Fruit fly (Drosophila melanogaster): ENCODE results near the gene Jig.

Gene Jig

dm6 chr3R:14597935-14598424, 37.2 kb downstream of the Jig start (continued):
- TF ChIP-seq Vsx1 (GFP tag; optimal IDR thresholded peaks at IDR 0.05): no peak
- no peak for TF ChIP-seq Atf-2 (GFP tag; optimal IDR thresholded peaks at IDR 0.05)
- no peak for TF ChIP-seq YL-1 (GFP tag; optimal IDR thresholded peaks at IDR 0.05)
- no peak for TF ChIP-seq CG17912 (GFP tag; optimal IDR thresholded peaks at IDR 0.05)
- TF ChIP-seq toy (GFP tag; IDR thresholded peaks at IDR 0.05): no peak
- TF ChIP-seq lab (GFP tag; optimal IDR thresholded peaks at IDR 0.05): peak; percentile 12
- TF ChIP-seq CG9437 (GFP tag; optimal IDR thresholded peaks at IDR 0.05): no peak
- TF ChIP-seq CG4617 (GFP tag; optimal IDR thresholded peaks at IDR 0.05; ENCODE audit: borderline replicate concordance): no peak
- TF ChIP-seq CG8359 (GFP tag; optimal IDR thresholded peaks at IDR 0.05; ENCODE audit: borderline replicate concordance): no peak
- no peak for TF ChIP-seq da (GFP tag; optimal IDR thresholded peaks at IDR 0.05)
- TF ChIP-seq psq (GFP tag; optimal IDR thresholded peaks at IDR 0.05): no peak
- TF ChIP-seq dati (GFP tag; IDR thresholded peaks at IDR 0.05): 0 out of 2 replicates have a peak, but pooled peaks have one; percentile 24
- TF ChIP-seq Hand (GFP tag; optimal IDR thresholded peaks at IDR 0.05): no peak
- TF ChIP-seq Ets97D (GFP tag; optimal IDR thresholded peaks at IDR 0.05): peak; percentile 32
- no peak for TF ChIP-seq Gsc (GFP tag; IDR thresholded peaks at IDR 0.05)
- no peak for TF ChIP-seq Fer1 (GFP tag; optimal IDR thresholded peaks at IDR 0.05)
- TF ChIP-seq Hr3 (GFP tag; optimal IDR thresholded peaks at IDR 0.05): no peak
- TF ChIP-seq kah (GFP tag; optimal IDR thresholded peaks at IDR 0.05): no peak
- no peak for TF ChIP-seq Sry-δ (GFP tag; optimal IDR thresholded peaks at IDR 0.05)
- TF ChIP-seq E2f2 (GFP tag; IDR thresholded peaks at IDR 0.05): 0 out of 2 replicates have a peak, but pooled peaks have one; percentile 11
- no peak for TF ChIP-seq pfk (GFP tag; optimal IDR thresholded peaks at IDR 0.05)
- no peak for TF ChIP-seq CG6791 (GFP tag; IDR thresholded peaks at IDR 0.05; ENCODE audit: partially characterized antibody)
- TF ChIP-seq corto (GFP tag; optimal IDR thresholded peaks at IDR 0.05): no peak
- no peak for TF ChIP-seq Mes4 (GFP tag; optimal IDR thresholded peaks at IDR 0.05)
- no peak for TF ChIP-seq luna (GFP tag; optimal IDR thresholded peaks at IDR 0.05)
- TF ChIP-seq CG11723 (GFP tag; optimal IDR thresholded peaks at IDR 0.05): no peak
- no peak for TF ChIP-seq CG14050 (GFP tag; IDR thresholded peaks at IDR 0.05)
- TF ChIP-seq ERR (GFP tag; optimal IDR thresholded peaks at IDR 0.05): no peak
- TF ChIP-seq slou (GFP tag; optimal IDR thresholded peaks at IDR 0.05): no peak
- TF ChIP-seq CG2889 (GFP tag; IDR thresholded peaks at IDR 0.05): no peak
- TF ChIP-seq CG12942 (GFP tag; optimal IDR thresholded peaks at IDR 0.05): no peak
- no peak for TF ChIP-seq CG9817 (tag; optimal IDR thresholded peaks at IDR 0.05)
- no peak for TF ChIP-seq caup (GFP tag; optimal IDR thresholded peaks at IDR 0.05; ENCODE audit: severe bottlenecking)
- no peak for TF ChIP-seq CG12155 (GFP tag; optimal IDR thresholded peaks at IDR 0.05)
- no peak for TF ChIP-seq Camta (GFP tag; optimal IDR thresholded peaks at IDR 0.05)
- TF ChIP-seq wek (GFP tag; optimal IDR thresholded peaks at IDR 0.05): no peak
- peak; percentile 33 for TF ChIP-seq cg (GFP tag; optimal IDR thresholded peaks at IDR 0.05)
- TF ChIP-seq Ssrp (tag; optimal IDR thresholded peaks at IDR 0.05): peak; percentile 44
- TF ChIP-seq E2f1 (GFP tag; IDR thresholded peaks at IDR 0.05): no peak
- TF ChIP-seq chif (GFP tag; optimal IDR thresholded peaks at IDR 0.05): peak in 1 of 2 experiments; percentile 18
- TF ChIP-seq Six4 (GFP tag; optimal IDR thresholded peaks at IDR 0.05): peak; percentile 15
- no peak for TF ChIP-seq Bteb2 (GFP tag; optimal IDR thresholded peaks at IDR 0.05)
- peak; percentile 36 for TF ChIP-seq CG30403 (GFP tag; optimal IDR thresholded peaks at IDR 0.05)
- TF ChIP-seq Dll (GFP tag; IDR thresholded peaks at IDR 0.05; ENCODE audit: partially characterized antibody): no peak
- TF ChIP-seq run (tag; optimal IDR thresholded peaks at IDR 0.05): no peak
- peak; percentile 49 for TF ChIP-seq CG7839 (tag; optimal IDR thresholded peaks at IDR 0.05)
- TF ChIP-seq otp (GFP tag; IDR thresholded peaks at IDR 0.05): no peak
- no peak for TF ChIP-seq sima (GFP tag; optimal IDR thresholded peaks at IDR 0.05)
- TF ChIP-seq CG1647 (GFP tag; optimal IDR thresholded peaks at IDR 0.05): no peak
- TF ChIP-seq CG12236 (GFP tag; optimal IDR thresholded peaks at IDR 0.05): no peak
- TF ChIP-seq Dfd (GFP tag; optimal IDR thresholded peaks at IDR 0.05): no peak
